Worm (Caenorhabditis elegans): ENCODE results near the gene K08D8.12.
"Not testable (repeated sequence)": the region's sequence is repeated elsewhere in the genome, so short reads cannot be mapped to it uniquely, and the experiment has no call there.

K08D8.12 gene

ce11 chrIV:12859797-12860196 is 33.5 kb upstream of the K08D8.12 start, which contains the start of gene gcy-18:
gcy-18 (plus strand) TSS chrIV:12860097.
- no peak for TF ChIP-seq ceh-82 (tag; optimal IDR thresholded peaks at IDR 0.05)

ce11 chrIV:12865884-12866283 is 27.4 kb upstream of the K08D8.12 start, which contains the start of gene clec-186:
clec-186 (plus strand) TSS chrIV:12866109.
- TF ChIP-seq jun-1 (tag; optimal IDR thresholded peaks at IDR 0.05) (peak; percentile 11), nhr-28 (tag; optimal IDR thresholded peaks at IDR 0.05) (no peak), pqm-1 (tag; optimal IDR thresholded peaks at IDR 0.05) (peak; percentile 88), elt-2 (tag; optimal IDR thresholded peaks at IDR 0.05) (peak; percentile 96)

- TF ChIP-seq snpc-4 (tag; optimal IDR thresholded peaks at IDR 0.05) (no peak), elt-2 (tag; optimal IDR thresholded peaks at IDR 0.05) (peak; percentile 71), pqm-1 (tag; optimal IDR thresholded peaks at IDR 0.05) (peak; percentile 21)
Observed at ce11 chrIV:12869383-12869782, 23.9 kb upstream of the K08D8.12 start.

DNA sequence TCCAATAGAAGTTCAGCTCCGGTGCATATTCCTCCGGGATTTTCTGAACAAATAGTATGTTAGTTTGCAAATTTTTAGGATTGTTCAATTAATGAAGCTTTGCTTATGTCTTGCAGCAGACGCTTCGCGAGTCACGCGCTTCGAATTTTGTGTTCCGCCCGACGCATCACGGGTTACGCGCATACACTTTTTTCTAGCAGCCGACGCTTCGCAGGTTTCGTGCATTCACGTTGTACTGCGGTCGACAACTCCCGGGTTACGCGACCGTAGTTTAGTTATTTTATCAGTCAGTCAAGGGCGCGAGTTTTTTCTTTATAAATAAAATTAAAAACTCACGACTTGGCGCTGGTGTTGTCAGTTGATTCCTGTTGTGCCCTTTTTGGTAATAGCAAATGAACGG is 23.5 kb upstream of the K08D8.12 start:
- no peak for TF ChIP-seq unc-62 (GFP tag; optimal IDR thresholded peaks at IDR 0.05)
- no peak for TF ChIP-seq skn-1 (tag; optimal IDR thresholded peaks at IDR 0.05)
- TF ChIP-seq snpc-4 (tag; optimal IDR thresholded peaks at IDR 0.05) = peak; percentile 31
- peak; percentile 19 for TF ChIP-seq elt-2 (tag; optimal IDR thresholded peaks at IDR 0.05)
- no peak for TF ChIP-seq ceh-16 (tag; optimal IDR thresholded peaks at IDR 0.05)
- no peak for TF ChIP-seq ama-1 (optimal IDR thresholded peaks at IDR 0.05)
- no peak for TF ChIP-seq nhr-76 (tag; optimal IDR thresholded peaks at IDR 0.05)

DNA sequence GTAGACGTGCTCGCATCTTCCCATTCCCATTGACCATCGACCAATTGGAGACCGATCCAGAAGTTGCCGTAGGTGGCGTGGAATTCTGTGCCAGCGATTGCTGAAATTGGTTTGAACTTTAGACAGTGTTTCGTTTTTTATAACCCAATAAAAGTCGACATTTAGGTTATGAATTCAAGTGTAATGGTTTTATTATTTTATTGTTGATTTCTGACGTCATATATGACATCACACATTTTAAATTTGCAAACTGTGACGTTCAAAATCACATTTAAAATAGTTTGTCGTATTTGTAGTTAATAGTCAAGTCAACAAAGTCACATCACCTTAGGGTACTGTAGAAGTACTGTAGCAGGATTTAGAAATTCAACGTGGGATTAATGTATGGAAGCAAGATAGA is 23.0 kb upstream of the K08D8.12 start:
- TF ChIP-seq elt-2 (tag; optimal IDR thresholded peaks at IDR 0.05) (peak; percentile 10), fos-1 (tag; optimal IDR thresholded peaks at IDR 0.05) (no peak)

DNA sequence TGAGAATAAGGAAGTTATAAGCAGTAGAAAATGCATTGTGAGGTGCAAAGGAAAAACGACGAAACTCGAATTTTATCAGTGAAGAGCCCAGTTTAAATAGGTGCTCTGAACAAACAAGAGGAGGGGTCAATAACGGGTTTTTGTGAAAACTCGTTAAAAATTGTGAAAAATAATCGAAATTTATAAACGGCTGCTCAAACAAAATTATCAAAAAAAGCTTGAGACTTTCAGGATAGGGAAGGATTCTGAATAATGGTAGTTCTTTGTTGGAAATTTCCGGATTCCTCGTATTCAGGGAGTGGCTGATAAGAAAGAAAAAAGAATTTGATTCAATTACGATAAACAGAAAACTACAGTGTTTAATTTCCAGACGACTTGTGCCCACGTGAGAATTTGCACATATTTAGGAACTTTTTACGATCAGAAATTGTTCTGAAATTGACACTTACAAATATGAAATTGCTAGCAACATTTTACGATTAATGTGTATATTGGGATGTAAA is 21.8 kb upstream of the K08D8.12 start, which contains the start of gene clec-187:
Gene clec-187 (minus strand): TSS at position 51 of the 503 bp plus-strand sequence.
- TF ChIP-seq snpc-4 (tag; optimal IDR thresholded peaks at IDR 0.05) = no peak
- no peak for TF ChIP-seq sea-2 (GFP tag; optimal IDR thresholded peaks at IDR 0.05)
- peak; percentile 3 for TF ChIP-seq pha-4 (tag; optimal IDR thresholded peaks at IDR 0.05)
- no peak for TF ChIP-seq ceh-82 (tag; optimal IDR thresholded peaks at IDR 0.05)
- peak; percentile 56 for TF ChIP-seq elt-2 (tag; optimal IDR thresholded peaks at IDR 0.05)
- no peak for TF ChIP-seq hmg-11 (tag; optimal IDR thresholded peaks at IDR 0.05)
- no peak for TF ChIP-seq nhr-28 (tag; optimal IDR thresholded peaks at IDR 0.05)
- TF ChIP-seq eor-1 (tag; optimal IDR thresholded peaks at IDR 0.05) = no peak
- no peak for TF ChIP-seq ztf-11 (tag; optimal IDR thresholded peaks at IDR 0.05)

DNA sequence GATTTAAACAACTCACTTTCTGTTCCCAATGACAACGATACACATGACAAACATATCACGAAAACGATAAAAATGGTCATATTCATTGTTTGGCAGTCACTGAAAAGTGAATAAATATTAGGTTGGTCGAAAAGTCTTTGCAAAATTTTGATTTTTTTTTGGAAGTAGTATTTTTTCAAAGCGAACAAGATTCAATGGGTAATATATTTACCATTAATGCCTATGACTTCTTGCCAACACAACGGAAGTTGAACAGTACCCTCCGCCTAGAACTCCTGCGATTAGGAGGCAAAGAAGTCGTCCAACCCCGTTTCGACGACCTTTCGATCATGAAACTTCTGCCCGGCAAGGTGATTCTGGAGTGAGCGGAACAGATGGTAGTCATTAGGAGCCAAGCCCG is 18.0 kb upstream of the K08D8.12 start, which contains the start of gene ZK896.1:
Gene ZK896.1 (minus strand): TSS at position 101 of the 400 bp plus-strand sequence.
- not testable (repeated sequence) for TF ChIP-seq unc-39, nhr-25, fkh-2 (tag; optimal IDR thresholded peaks at IDR 0.05)

ce11 chrIV:12876558-12876957 is 16.7 kb upstream of the K08D8.12 start:
- TF ChIP-seq ceh-82 (tag; optimal IDR thresholded peaks at IDR 0.05) = no peak
- TF ChIP-seq elt-2 (tag; optimal IDR thresholded peaks at IDR 0.05) = peak; percentile 62
- peak; percentile 74 for TF ChIP-seq pqm-1 (tag; optimal IDR thresholded peaks at IDR 0.05)

ce11 chrIV:12879557-12879956 is 13.7 kb upstream of the K08D8.12 start, which contains the start of gene ZK896.5:
ZK896.5 (minus strand) TSS chrIV:12879645.
- TF ChIP-seq elt-2 (tag; optimal IDR thresholded peaks at IDR 0.05) (peak; percentile 85), pha-4 (tag; optimal IDR thresholded peaks at IDR 0.05) (peak; percentile 79), aly-2 (tag; optimal IDR thresholded peaks at IDR 0.05) (no peak), hmg-11 (tag; optimal IDR thresholded peaks at IDR 0.05) (no peak), pqm-1 (tag; optimal IDR thresholded peaks at IDR 0.05) (peak; percentile 95), elt-1 (tag; optimal IDR thresholded peaks at IDR 0.05) (no peak)

DNA sequence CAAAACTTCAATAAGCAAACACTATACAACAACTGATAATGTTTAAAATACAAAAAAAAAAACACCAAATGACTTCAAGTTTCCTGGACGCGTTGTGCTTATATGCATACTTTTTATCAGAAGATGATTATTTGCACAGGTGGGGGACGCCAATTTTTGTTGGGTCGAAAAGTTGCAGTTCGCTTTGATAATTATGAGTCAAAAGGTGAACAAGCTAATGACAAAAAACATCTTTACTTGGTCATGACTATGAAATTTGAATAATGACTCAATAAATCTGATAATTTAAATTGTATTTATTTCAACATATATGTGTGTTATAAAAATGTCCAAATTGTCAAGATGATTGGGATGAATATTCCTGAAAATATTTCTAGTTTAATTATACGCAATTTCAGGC is 10.1 kb upstream of the K08D8.12 start, which contains the start of gene ZK896.4:
Gene ZK896.4 (minus strand): TSS at position 101 of the 400 bp plus-strand sequence.
- TF ChIP-seq elt-2 (tag; optimal IDR thresholded peaks at IDR 0.05) (peak; percentile 26), zag-1 (tag; optimal IDR thresholded peaks at IDR 0.05) (no peak)
